Fruit fly (Drosophila melanogaster) whole organism, embryonic: ENCODE data around the gene natalisin.

Experiments
- Aef1 ChIP-seq: fragments of 200-800 bp; sonication (Bioruptor generic); IDR thresholded peaks from 3 replicates; pipeline ENCODE4 v1.3.6; 2022; ENCODE audit warnings: missing biosample characterization, missing genetic modification characterization
- Asciz ChIP-seq: fragments of 200-800 bp; sonication (Bioruptor generic); optimal IDR thresholded peaks from 2 replicates; lab custom pipeline; 2017; ENCODE audit warnings: missing biosample characterization, mild to moderate bottlenecking, missing genetic modification characterization, missing genetic modification reagents
- Atf6 ChIP-seq: fragments of 200-800 bp; sonication (Bioruptor generic); IDR thresholded peaks from 2 replicates; pipeline ENCODE4 v1.3.6; 2022; ENCODE audit warnings: missing biosample characterization, missing genetic modification characterization
- BtbVII ChIP-seq: fragments of 200-800 bp; sonication (Bioruptor generic); optimal IDR thresholded peaks from 3 replicates; lab custom pipeline; 2017; ENCODE audit warnings: missing biosample characterization, mild to moderate bottlenecking, missing genetic modification characterization
- CG11093 ChIP-seq: fragments of 200-800 bp; sonication (Bioruptor generic); IDR thresholded peaks from 3 replicates; pipeline ENCODE4 v1.3.6; 2022; ENCODE audit warnings: missing biosample characterization, missing genetic modification characterization
- CG11456 ChIP-seq: fragments of 200-800 bp; sonication (Bioruptor generic); IDR thresholded peaks from 3 replicates; pipeline ENCODE4 v1.3.6; 2022; ENCODE audit warnings: missing biosample characterization, missing genetic modification characterization
- CG12219 ChIP-seq: fragments of 200-800 bp; sonication (Bioruptor generic); optimal IDR thresholded peaks from 3 replicates; lab custom pipeline; 2018; ENCODE audit warnings: missing biosample characterization, mild to moderate bottlenecking, missing genetic modification characterization
- CG12769 ChIP-seq: fragments of 200-800 bp; sonication (Bioruptor generic); optimal IDR thresholded peaks from 2 replicates; lab custom pipeline; 2019; ENCODE audit warnings: missing biosample characterization, mild to moderate bottlenecking, missing genetic modification characterization, moderate library complexity
- CG13296 ChIP-seq: fragments of 200-800 bp; sonication (Bioruptor generic); optimal IDR thresholded peaks from 3 replicates; lab custom pipeline; 2018; ENCODE audit warnings: missing biosample characterization, mild to moderate bottlenecking, missing genetic modification characterization
- CG15269 ChIP-seq: fragments of 200-800 bp; sonication (Bioruptor generic); optimal IDR thresholded peaks from 2 replicates; lab custom pipeline; 2018; ENCODE audit warnings: missing biosample characterization, mild to moderate bottlenecking, missing genetic modification characterization, moderate library complexity
- CG15696 ChIP-seq: fragments of 200-800 bp; sonication (Bioruptor generic); optimal IDR thresholded peaks from 2 replicates; lab custom pipeline; 2019; ENCODE audit warnings: missing biosample characterization, mild to moderate bottlenecking, missing genetic modification characterization, moderate library complexity
- CG1602 ChIP-seq: fragments of 200-800 bp; sonication (Bioruptor generic); optimal IDR thresholded peaks from 3 replicates; lab custom pipeline; 2016; ENCODE audit warnings: missing biosample characterization, missing genetic modification characterization
- CG16813 ChIP-seq: fragments of 200-800 bp; sonication (Bioruptor generic); IDR thresholded peaks from 3 replicates; pipeline ENCODE4 v1.3.6; 2022; ENCODE audit warnings: missing biosample characterization, missing genetic modification characterization; ENCODE audit not compliant: partially characterized antibody
- CG17802 ChIP-seq: fragments of 200-800 bp; sonication (Bioruptor generic); optimal IDR thresholded peaks from 2 replicates; lab custom pipeline; 2018; ENCODE audit warnings: missing biosample characterization, mild to moderate bottlenecking, missing genetic modification characterization, moderate library complexity
- CG34376 ChIP-seq: fragments of 200-800 bp; sonication (Bioruptor generic); optimal IDR thresholded peaks from 2 replicates; lab custom pipeline; 2018; ENCODE audit warnings: missing biosample characterization, mild to moderate bottlenecking, missing genetic modification characterization
- CG3726 ChIP-seq: fragments of 200-800 bp; sonication (Bioruptor generic); IDR thresholded peaks from 3 replicates; pipeline ENCODE4, ENCODE4 v1.3.6; 2022; ENCODE audit warnings: missing biosample characterization, missing genetic modification characterization
- CG6175 ChIP-seq: fragments of 200-800 bp; sonication (Bioruptor generic); IDR thresholded peaks from 3 replicates; pipeline ENCODE4 v1.3.6; 2022; ENCODE audit warnings: missing biosample characterization, missing genetic modification characterization
- CG9215 ChIP-seq: fragments of 200-800 bp; sonication (Bioruptor generic); IDR thresholded peaks from 2 replicates; pipeline ENCODE4 v1.3.6; 2022; ENCODE audit warnings: missing biosample characterization, missing genetic modification characterization
- CHES-1-like ChIP-seq: fragments of 200-800 bp; sonication (Bioruptor generic); optimal IDR thresholded peaks from 2 replicates; lab custom pipeline; 2016; ENCODE audit warnings: missing biosample characterization, missing genetic modification characterization
- Ets97D ChIP-seq: fragments of 200-800 bp; sonication (Bioruptor generic); optimal IDR thresholded peaks from 3 replicates; lab custom pipeline; 2016; ENCODE audit warnings: missing biosample characterization, missing genetic modification characterization
- Hand ChIP-seq: fragments of 200-800 bp; sonication (Bioruptor generic); optimal IDR thresholded peaks from 2 replicates; lab custom pipeline; 2017; ENCODE audit warnings: mild to moderate bottlenecking, missing biosample characterization, missing genetic modification reagents, missing genetic modification characterization
- Hey ChIP-seq: fragments of 200-800 bp; sonication (Bioruptor generic); optimal IDR thresholded peaks from 3 replicates; lab custom pipeline; 2018; ENCODE audit warnings: missing biosample characterization, mild to moderate bottlenecking, missing genetic modification characterization
- Hr3 ChIP-seq: fragments of 200-800 bp; sonication (Bioruptor generic); optimal IDR thresholded peaks from 3 replicates; lab custom pipeline; 2016; ENCODE audit warnings: missing biosample characterization, missing genetic modification characterization
- Optix ChIP-seq: fragments of 200-800 bp; sonication (Bioruptor generic); IDR thresholded peaks from 3 replicates; pipeline ENCODE4 v1.3.6; 2022; ENCODE audit warnings: missing biosample characterization, missing genetic modification characterization
- Scr ChIP-seq: fragments of 200-800 bp; sonication (Bioruptor generic); IDR thresholded peaks from 2 replicates; pipeline ENCODE4 v1.3.6; 2022; ENCODE audit warnings: missing biosample characterization, missing genetic modification characterization; ENCODE audit not compliant: partially characterized antibody
- Sox102F ChIP-seq: fragments of 200-800 bp; sonication (Bioruptor generic); optimal IDR thresholded peaks from 2 replicates; lab custom pipeline; 2018; ENCODE audit warnings: missing biosample characterization, mild to moderate bottlenecking, missing genetic modification characterization, moderate library complexity
- Spps ChIP-seq: fragments of 200-800 bp; sonication (Bioruptor generic); optimal IDR thresholded peaks from 2 replicates; lab custom pipeline; 2018; ENCODE audit warnings: missing biosample characterization, mild to moderate bottlenecking, missing genetic modification characterization
- Stat92E ChIP-seq, 3 experiments: fragments of >200 bp in 2 of 3; fragments of 200-800 bp in 1 of 3; sonication (Bioruptor generic) in 1 of 3; optimal IDR thresholded peaks; 2 replicates each; lab custom pipeline; 2017 to 2019; ENCODE audit warnings: missing biosample characterization in 3 of 3, missing genetic modification characterization in 3 of 3, mild to moderate bottlenecking in 1 of 3, moderate library complexity in 1 of 3
- abd-A ChIP-seq: fragments of 200-800 bp; sonication (Bioruptor generic); optimal IDR thresholded peaks from 3 replicates; lab custom pipeline; 2019; ENCODE audit warnings: missing biosample characterization, mild to moderate bottlenecking, missing genetic modification characterization, moderate library complexity
- caup ChIP-seq: fragments of 200-800 bp; sonication (Bioruptor generic); optimal IDR thresholded peaks from 3 replicates; lab custom pipeline; 2017; ENCODE audit warnings: missing biosample characterization, mild to moderate bottlenecking, missing genetic modification characterization, moderate library complexity; ENCODE audit not compliant: severe bottlenecking
- corto ChIP-seq: fragments of 200-800 bp; sonication (Bioruptor generic); optimal IDR thresholded peaks from 2 replicates; lab custom pipeline; 2016; ENCODE audit warnings: missing biosample characterization, mild to moderate bottlenecking, missing genetic modification characterization, moderate library complexity
- croc ChIP-seq: fragments of 200-800 bp; sonication (Bioruptor generic); conservative IDR thresholded peaks from 3 replicates; pipeline ENCODE4 v1.3.6; 2022; ENCODE audit warnings: missing biosample characterization, missing genetic modification characterization
- crp ChIP-seq, 2 experiments: fragments of 200-800 bp; sonication (Bioruptor generic); optimal IDR thresholded peaks; 2 replicates in 1 of 2; 3 replicates in 1 of 2; lab custom pipeline; 2017; ENCODE audit warnings: missing biosample characterization in 2 of 2, missing genetic modification characterization in 2 of 2, mild to moderate bottlenecking in 1 of 2, moderate library complexity in 1 of 2
- dati ChIP-seq: fragments of 200-800 bp; sonication (Bioruptor generic); IDR thresholded peaks from 2 replicates; pipeline ENCODE4 v1.3.6; 2022; ENCODE audit warnings: missing biosample characterization, missing genetic modification characterization
- emc ChIP-seq: fragments of 200-800 bp; sonication (Bioruptor generic); optimal IDR thresholded peaks from 2 replicates; lab custom pipeline; 2016; ENCODE audit warnings: missing biosample characterization, missing genetic modification characterization
- esg ChIP-seq: fragments of 200-800 bp; sonication (Bioruptor generic); conservative IDR thresholded peaks from 2 replicates; pipeline ENCODE4 v1.3.6; 2022; ENCODE audit warnings: missing biosample characterization, missing genetic modification characterization
- grn ChIP-seq: fragments of 200-800 bp; sonication (Bioruptor generic); optimal IDR thresholded peaks from 3 replicates; lab custom pipeline; 2017; ENCODE audit warnings: missing biosample characterization, missing genetic modification characterization
- gro ChIP-seq: fragments of 200-800 bp; sonication (Bioruptor generic); optimal IDR thresholded peaks from 2 replicates; lab custom pipeline; 2016; ENCODE audit warnings: missing biosample characterization, missing genetic modification characterization
- kni ChIP-seq: fragments of 200-800 bp; sonication (Bioruptor generic); optimal IDR thresholded peaks from 3 replicates; lab custom pipeline; 2017; ENCODE audit warnings: mild to moderate bottlenecking, missing biosample characterization, missing genetic modification reagents, missing genetic modification characterization
- nau ChIP-seq: fragments of 200-800 bp; sonication (Bioruptor generic); optimal IDR thresholded peaks from 3 replicates; lab custom pipeline; 2017; ENCODE audit warnings: missing biosample characterization, mild to moderate bottlenecking, missing genetic modification characterization, missing genetic modification reagents
- nmo ChIP-seq: fragments of 200-800 bp; sonication (Bioruptor generic); optimal IDR thresholded peaks from 2 replicates; lab custom pipeline; 2018; ENCODE audit warnings: missing biosample characterization, mild to moderate bottlenecking, missing genetic modification characterization, moderate library complexity
- peb ChIP-seq: fragments of 200-800 bp; sonication (Bioruptor generic); IDR thresholded peaks from 2 replicates; pipeline ENCODE4 v1.3.6; 2022; ENCODE audit warnings: missing biosample characterization, missing genetic modification characterization
- ro ChIP-seq: fragments of 200-800 bp; sonication (Bioruptor generic); IDR thresholded peaks from 2 replicates; pipeline ENCODE4 v1.3.6; 2022; ENCODE audit warnings: missing biosample characterization, missing genetic modification characterization
- row ChIP-seq: fragments of 200-800 bp; sonication (Bioruptor generic); IDR thresholded peaks from 3 replicates; pipeline ENCODE4 v1.3.6; 2022; ENCODE audit warnings: missing biosample characterization, missing genetic modification characterization
- schlank ChIP-seq: fragments of 200-800 bp; sonication (Bioruptor generic); optimal IDR thresholded peaks from 2 replicates; lab custom pipeline; 2018; ENCODE audit warnings: missing biosample characterization, mild to moderate bottlenecking, missing genetic modification characterization
- sd ChIP-seq: fragments of 200-800 bp; sonication (Bioruptor generic); optimal IDR thresholded peaks from 3 replicates; lab custom pipeline; 2018; ENCODE audit warnings: missing biosample characterization, mild to moderate bottlenecking, missing genetic modification characterization, moderate library complexity
- slbo ChIP-seq: fragments of 200-800 bp; sonication (Bioruptor generic); IDR thresholded peaks from 2 replicates; pipeline ENCODE4 v1.3.6; 2022; ENCODE audit warnings: missing biosample characterization, missing genetic modification characterization
- slou ChIP-seq: fragments of 200-800 bp; sonication (Bioruptor generic); optimal IDR thresholded peaks from 3 replicates; lab custom pipeline; 2016; ENCODE audit warnings: missing biosample characterization, missing genetic modification characterization
- twi ChIP-seq: fragments of 200-800 bp; optimal IDR thresholded peaks from 2 replicates; lab custom pipeline; 2019; ENCODE audit warnings: missing biosample characterization, mild to moderate bottlenecking, missing genetic modification characterization, moderate library complexity

natalisin gene

dm6 chr3R:14373192-14373827, 45.1 kb upstream of the natalisin start (continued):
- TF ChIP-seq slbo (GFP tag; lab: Robert Waterston, UW): peak; percentile 97
- peak; percentile 94 for TF ChIP-seq Hr3 (GFP tag; lab: Kevin White, UChicago)
- peak; percentile 90 for TF ChIP-seq Asciz (GFP tag; lab: Kevin White, UChicago)
- peak; percentile 90 for TF ChIP-seq Ets97D (GFP tag; lab: Kevin White, UChicago)
- peak; percentile 94 for TF ChIP-seq Aef1 (GFP tag; lab: Robert Waterston, UW)
- TF ChIP-seq CG11456 (GFP tag; lab: Robert Waterston, UW): peak; percentile 84
- peak; percentile 97 for TF ChIP-seq CG12769 (tag; lab: Kevin White, UChicago)
- peak; percentile 67 for TF ChIP-seq CG17802 (tag; lab: Kevin White, UChicago)
- peak; percentile 87 for TF ChIP-seq Hand
- TF ChIP-seq gro: peak; percentile 32
- TF ChIP-seq slou: peak; percentile 88
- peak; percentile 85 for TF ChIP-seq nau (GFP tag; lab: Kevin White, UChicago)
- peak in 1 of 2 experiments; percentile 64 for TF ChIP-seq crp (GFP tag; optimal IDR thresholded peaks at IDR 0.05; lab: Kevin White, UChicago)
- peak; percentile 98 for TF ChIP-seq Optix (GFP tag; lab: Robert Waterston, UW)
- peak; percentile 53 for TF ChIP-seq CG9215 (GFP tag; lab: Robert Waterston, UW)
- peak; percentile 56 for TF ChIP-seq ro (GFP tag; lab: Robert Waterston, UW)
- TF ChIP-seq CG12219: peak; percentile 96
- no peak for TF ChIP-seq dati
- peak; percentile 98 for TF ChIP-seq Sox102F (GFP tag; lab: Kevin White, UChicago)
- TF ChIP-seq Scr: no peak
- TF ChIP-seq BtbVII (GFP tag; lab: Kevin White, UChicago): peak; percentile 32
- peak; percentile 77 for TF ChIP-seq emc (GFP tag; lab: Kevin White, UChicago)
- TF ChIP-seq row (GFP tag; lab: Robert Waterston, UW): peak; percentile 96
- TF ChIP-seq corto (GFP tag; lab: Kevin White, UChicago): no peak
- TF ChIP-seq croc (GFP tag; lab: Robert Waterston, UW): peak; percentile 81
- peak; percentile 96 for TF ChIP-seq esg (GFP tag; lab: Robert Waterston, UW)
- TF ChIP-seq CG1602: peak; percentile 95
- TF ChIP-seq Hey: peak; percentile 64
- TF ChIP-seq schlank: peak; percentile 73
- TF ChIP-seq CG3726 (GFP tag; lab: Robert Waterston, UW): peak; percentile 79; the same call in 1 of the 3 replicates
- TF ChIP-seq nmo: peak; percentile 97
- peak; percentile 11 for TF ChIP-seq CG34376 (GFP tag; lab: Kevin White, UChicago)
- TF ChIP-seq Spps (tag; lab: Kevin White, UChicago): peak; percentile 71
- TF ChIP-seq peb: peak; percentile 82
- TF ChIP-seq CG6175 (GFP tag; lab: Robert Waterston, UW): peak; percentile 46; the same call in 1 of the 3 replicates
- peak; percentile 80 for TF ChIP-seq caup (GFP tag; lab: Kevin White, UChicago)
- no peak for TF ChIP-seq CG16813 (GFP tag; lab: Robert Waterston, UW)
- TF ChIP-seq sd (tag; lab: Kevin White, UChicago): peak; percentile 73
- TF ChIP-seq kni (GFP tag; lab: Kevin White, UChicago): no peak
- TF ChIP-seq grn (GFP tag; lab: Kevin White, UChicago): peak; percentile 47
- peak; percentile 83 for TF ChIP-seq twi
- peak; percentile 94 for TF ChIP-seq Atf6 (GFP tag; lab: Robert Waterston, UW)
- no peak for TF ChIP-seq Stat92E (GFP tag; optimal IDR thresholded peaks at IDR 0.05; lab: Kevin White, UChicago)
- TF ChIP-seq abd-A (tag; lab: Kevin White, UChicago): peak; percentile 94
- TF ChIP-seq CHES-1-like (GFP tag; lab: Kevin White, UChicago): peak; percentile 95
- peak; percentile 59; the same call in 1 of the 3 replicates for TF ChIP-seq CG11093 (GFP tag; lab: Robert Waterston, UW)
- peak; percentile 94 for TF ChIP-seq CG15269 (tag; lab: Kevin White, UChicago)
- TF ChIP-seq CG15696 (tag; lab: Kevin White, UChicago): peak; percentile 23
- peak; percentile 65 for TF ChIP-seq CG13296 (GFP tag; lab: Kevin White, UChicago)
